Worm (Caenorhabditis elegans) whole organism, L2 larva: Measurements from ENCODE around the gene flh-3.

ENCODE experiments used
- lsy-2 ChIP-seq, 2 experiments: fragments of 150-350 bp in 1 of 2; sonication (generic microtip) in 1 of 2; optimal IDR thresholded peaks; 2 replicates each; lab custom pipeline; 2014 to 2017; ENCODE audit warnings: missing biosample characterization in 2 of 2, missing genetic modification characterization in 2 of 2
- sem-4 ChIP-seq: fragments of 150-350 bp; optimal IDR thresholded peaks from 2 replicates; lab custom pipeline; 2014; ENCODE audit warnings: missing biosample characterization, missing genetic modification reagents, missing genetic modification characterization
- ztf-1 ChIP-seq: fragments of 200-800 bp; sonication (Bioruptor generic); conservative IDR thresholded peaks from 2 replicates; pipeline ENCODE4 v1.3.6; 2022; ENCODE audit warnings: missing genetic modification characterization, missing compliant biosample characterization
- ztf-4 ChIP-seq: fragments of 150-350 bp; optimal IDR thresholded peaks from 2 replicates; lab custom pipeline; 2014; ENCODE audit warnings: missing biosample characterization, missing genetic modification characterization

- TF ChIP-seq sem-4 (no peak), ztf-4 (tag; lab: Kevin White, UChicago) (no peak), lsy-2 (tag; optimal IDR thresholded peaks at IDR 0.05; lab: Kevin White, UChicago) (no peak), ztf-1 (GFP tag; lab: Robert Waterston, UW) (no peak)
Observed at ce11 chrIV:9274008-9274529, 4.2 kb downstream of the flh-3 start, which contains the start of gene nmy-3.
